Fruit fly (Drosophila melanogaster): ENCODE results near the gene Droj2.

DNA sequence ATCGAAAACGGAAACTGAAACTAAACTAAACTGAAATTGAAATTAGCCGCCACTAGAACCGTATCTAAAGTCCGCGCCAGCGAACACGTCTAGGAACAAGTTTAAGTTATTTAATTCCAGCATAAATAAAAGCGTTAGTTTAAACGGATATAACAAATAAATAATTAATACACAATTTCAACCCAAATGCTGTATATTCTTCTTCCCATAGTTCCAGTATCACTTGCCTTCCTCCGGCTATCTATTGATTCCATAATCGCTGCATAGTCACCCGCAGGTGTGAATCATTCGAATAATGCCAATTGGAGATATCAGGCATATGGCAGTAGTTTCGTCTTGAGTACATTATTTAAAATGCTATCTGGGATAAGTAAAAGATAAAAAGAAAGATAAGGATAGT is 3.2 kb downstream of the Droj2 start:
- no peak for TF ChIP-seq CG8478 (optimal IDR thresholded peaks at IDR 0.05)
- no peak for TF ChIP-seq CTCF (optimal IDR thresholded peaks at IDR 0.05)
